Fruit fly (Drosophila melanogaster): ENCODE measurements around the gene Amt.

Amt gene

dm6 chr3R:15208712-15209499, 40.0 kb downstream of the Amt start, which contains the start of the genes Spn88Eb and Mau2 (continued):
- TF ChIP-seq pnt (GFP tag; optimal IDR thresholded peaks at IDR 0.05) (peak; percentile 9), pita (GFP tag; optimal IDR thresholded peaks at IDR 0.05) (no peak), h (optimal IDR thresholded peaks at IDR 0.05) (no peak), gt (GFP tag; IDR thresholded peaks at IDR 0.05) (no peak), CG10462 (GFP tag; optimal IDR thresholded peaks at IDR 0.05) (no peak), pros (GFP tag; optimal IDR thresholded peaks at IDR 0.05) (no peak), CG13894 (tag; optimal IDR thresholded peaks at IDR 0.05) (no peak), CG7987 (GFP tag; optimal IDR thresholded peaks at IDR 0.05) (peak; percentile 10), gsb (GFP tag; IDR thresholded peaks at IDR 0.05) (peak; percentile 47; the same call in 1 of the 2 replicates), fd64A (GFP tag; optimal IDR thresholded peaks at IDR 0.05) (no peak), GATAe (GFP tag; conservative IDR thresholded peaks at IDR 0.05) (no peak; the same call in 1 of the 2 replicates), run (tag; optimal IDR thresholded peaks at IDR 0.05) (no peak), lmd (GFP tag; IDR thresholded peaks at IDR 0.05) (peak; percentile 83), NFAT (GFP tag; IDR thresholded peaks at IDR 0.05) (peak; percentile 90), CG15269 (tag; optimal IDR thresholded peaks at IDR 0.05) (no peak), CG5953 (GFP tag; IDR thresholded peaks at IDR 0.05) (no peak), tgo (GFP tag; IDR thresholded peaks at IDR 0.05) (peak; percentile 59), CG10959 (GFP tag; IDR thresholded peaks at IDR 0.05) (no peak), CG8089 (GFP tag; optimal IDR thresholded peaks at IDR 0.05) (peak; percentile 38), CG11247 (GFP tag; IDR thresholded peaks at IDR 0.05) (peak; percentile 82), hkb (optimal IDR thresholded peaks at IDR 0.05) (no peak), hkb (GFP tag; IDR thresholded peaks at IDR 0.05) (peak; percentile 19; the same call in 1 of the 2 replicates), luna (GFP tag; optimal IDR thresholded peaks at IDR 0.05) (no peak), sc (optimal IDR thresholded peaks at IDR 0.05) (no peak), sc (GFP tag; optimal IDR thresholded peaks at IDR 0.05) (no peak), CG12236 (GFP tag; optimal IDR thresholded peaks at IDR 0.05) (no peak), lbe (GFP tag; optimal IDR thresholded peaks at IDR 0.05) (peak; percentile 57), lilli (GFP tag; optimal IDR thresholded peaks at IDR 0.05) (peak; percentile 73), gsb-n (tag; optimal IDR thresholded peaks at IDR 0.05) (no peak), pfk (GFP tag; optimal IDR thresholded peaks at IDR 0.05) (no peak), CG3847 (GFP tag; IDR thresholded peaks at IDR 0.05) (peak; percentile 91), sens-2 (GFP tag; IDR thresholded peaks at IDR 0.05) (peak; percentile 40; the same call in 1 of the 2 replicates), CG10274 (GFP tag; optimal IDR thresholded peaks at IDR 0.05) (no peak), CG18011 (GFP tag; optimal IDR thresholded peaks at IDR 0.05) (peak; percentile 23), CG1832 (GFP tag; optimal IDR thresholded peaks at IDR 0.05) (no peak), CG12071 (GFP tag; optimal IDR thresholded peaks at IDR 0.05) (no peak), CG12659 (GFP tag; optimal IDR thresholded peaks at IDR 0.05) (peak; percentile 75), ci (GFP tag; IDR thresholded peaks at IDR 0.05) (peak; percentile 73), CG30403 (GFP tag; optimal IDR thresholded peaks at IDR 0.05) (peak; percentile 81), hbn (GFP tag; IDR thresholded peaks at IDR 0.05; ENCODE audit: partially characterized antibody) (peak; percentile 68), CG16813 (GFP tag; IDR thresholded peaks at IDR 0.05; ENCODE audit: partially characterized antibody) (peak; percentile 69), cato (GFP tag; optimal IDR thresholded peaks at IDR 0.05; ENCODE audit: borderline replicate concordance) (peak; percentile 24), CG1024 (GFP tag; IDR thresholded peaks at IDR 0.05) (peak; percentile 60), cg (GFP tag; optimal IDR thresholded peaks at IDR 0.05) (no peak), maf-S (GFP tag; optimal IDR thresholded peaks at IDR 0.05) (peak; percentile 53), CG1647 (GFP tag; optimal IDR thresholded peaks at IDR 0.05) (peak; percentile 66), CG2712 (tag; optimal IDR thresholded peaks at IDR 0.05) (peak; percentile 90), corto (GFP tag; optimal IDR thresholded peaks at IDR 0.05) (no peak), CG4730 (GFP tag; IDR thresholded peaks at IDR 0.05) (0 out of 2 replicates have a peak, but pooled peaks have one; percentile 30), disco-r (GFP tag; optimal IDR thresholded peaks at IDR 0.05) (peak; percentile 1)

Data from whole organism, embryonic.